Worm (Caenorhabditis elegans): ENCODE data around the gene unc-64.
"Not testable (repeated sequence)": the region's sequence is repeated elsewhere in the genome, so short reads cannot be mapped to it uniquely, and the experiment has no call there.

DNA sequence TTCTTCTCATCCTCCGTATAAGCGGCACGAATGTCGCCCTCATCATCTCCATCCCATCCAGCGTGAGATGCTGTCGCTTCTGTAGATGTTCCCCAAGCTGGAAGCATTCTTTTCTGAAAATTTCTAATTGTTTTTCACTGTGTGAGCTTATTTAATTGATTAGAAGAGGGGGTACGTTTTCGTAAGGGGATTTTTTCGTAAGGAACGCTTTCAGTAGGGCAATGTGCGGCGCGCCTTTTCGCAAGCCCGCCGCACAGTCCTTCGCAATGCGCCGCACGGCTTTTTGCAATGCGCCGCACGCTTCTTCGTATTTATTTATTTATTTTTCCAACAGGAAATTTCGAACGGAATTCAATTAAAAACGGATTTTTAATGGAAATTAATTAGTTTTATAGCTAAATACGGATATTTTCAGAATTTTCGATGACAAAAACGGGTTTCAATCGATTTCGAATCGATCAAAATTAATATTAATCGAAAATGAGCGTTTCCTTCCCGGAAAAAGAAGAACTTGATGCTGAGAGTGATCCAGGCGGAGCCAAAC is 16.0 kb downstream of the unc-64 start, which contains the start of gene set-25:
- not testable (repeated sequence) for TF ChIP-seq ces-1 (GFP tag; optimal IDR thresholded peaks at IDR 0.05); egl-13 (tag; optimal IDR thresholded peaks at IDR 0.05); skn-1 (tag; optimal IDR thresholded peaks at IDR 0.05); ztf-11 (tag; optimal IDR thresholded peaks at IDR 0.05); unc-130 (tag; optimal IDR thresholded peaks at IDR 0.05); fos-1 (tag; optimal IDR thresholded peaks at IDR 0.05); lin-39 (tag; optimal IDR thresholded peaks at IDR 0.05); nhr-12 (tag; optimal IDR thresholded peaks at IDR 0.05)
